Fruit fly (Drosophila melanogaster) whole organism, embryonic: ENCODE measurements around the gene CG3517.

ENCODE experiments used
- C15 ChIP-seq: fragments of 200-800 bp; sonication (Bioruptor generic); IDR thresholded peaks from 3 replicates; pipeline ENCODE4 v1.3.6; 2022; ENCODE audit warnings: missing biosample characterization, missing genetic modification characterization
- CG10654 ChIP-seq: fragments of 200-800 bp; sonication (Bioruptor generic); optimal IDR thresholded peaks from 2 replicates; lab custom pipeline; 2016; ENCODE audit warnings: missing biosample characterization, missing genetic modification characterization
- CG10959 ChIP-seq: fragments of 200-800 bp; sonication (Bioruptor generic); IDR thresholded peaks from 2 replicates; pipeline ENCODE4 v1.3.6; 2022; ENCODE audit warnings: missing biosample characterization, missing genetic modification characterization
- CG11247 ChIP-seq: fragments of 200-800 bp; sonication (Bioruptor generic); IDR thresholded peaks from 2 replicates; pipeline ENCODE4 v1.3.6; 2022; ENCODE audit warnings: missing biosample characterization, missing genetic modification characterization
- CG1647 ChIP-seq: fragments of 200-800 bp; sonication (Bioruptor generic); optimal IDR thresholded peaks from 3 replicates; lab custom pipeline; 2016; ENCODE audit warnings: missing biosample characterization, missing genetic modification characterization
- CG16863 ChIP-seq: fragments of 200-800 bp; sonication (Bioruptor generic); optimal IDR thresholded peaks from 3 replicates; lab custom pipeline; 2016; ENCODE audit warnings: missing biosample characterization, missing genetic modification characterization
- CG17802 ChIP-seq: fragments of 200-800 bp; sonication (Bioruptor generic); optimal IDR thresholded peaks from 2 replicates; lab custom pipeline; 2018; ENCODE audit warnings: missing biosample characterization, mild to moderate bottlenecking, missing genetic modification characterization, moderate library complexity
- CG1792 ChIP-seq: fragments of 200-800 bp; sonication (Bioruptor generic); optimal IDR thresholded peaks from 2 replicates; lab custom pipeline; 2016; ENCODE audit warnings: missing biosample characterization, missing genetic modification characterization
- CG30431 ChIP-seq: fragments of 200-800 bp; sonication (Bioruptor generic); optimal IDR thresholded peaks from 2 replicates; lab custom pipeline; 2017; ENCODE audit warnings: missing biosample characterization, missing genetic modification characterization
- CG3281 ChIP-seq: fragments of 200-800 bp; sonication (Bioruptor generic); optimal IDR thresholded peaks from 3 replicates; lab custom pipeline; 2017; ENCODE audit warnings: missing biosample characterization, mild to moderate bottlenecking, missing genetic modification characterization
- CG3407 ChIP-seq: fragments of 200-800 bp; sonication (Bioruptor generic); optimal IDR thresholded peaks from 2 replicates; lab custom pipeline; 2018; ENCODE audit warnings: missing biosample characterization, mild to moderate bottlenecking, missing genetic modification characterization
- CG3995 ChIP-seq: fragments of 200-800 bp; sonication (Bioruptor generic); optimal IDR thresholded peaks from 3 replicates; lab custom pipeline; 2016; ENCODE audit warnings: missing biosample characterization, missing genetic modification characterization
- CG6854 ChIP-seq: fragments of 200-800 bp; sonication (Bioruptor generic); optimal IDR thresholded peaks from 3 replicates; lab custom pipeline; 2017; ENCODE audit warnings: missing biosample characterization, mild to moderate bottlenecking, missing genetic modification characterization
- CG7357 ChIP-seq: fragments of 200-800 bp; sonication (Bioruptor generic); IDR thresholded peaks from 3 replicates; pipeline ENCODE4 v1.3.6; 2022; ENCODE audit warnings: missing biosample characterization, missing genetic modification characterization
- CG8089 ChIP-seq: fragments of 200-800 bp; sonication (Bioruptor generic); optimal IDR thresholded peaks from 3 replicates; lab custom pipeline; 2016; ENCODE audit warnings: missing biosample characterization, missing genetic modification characterization
- CHES-1-like ChIP-seq: fragments of 200-800 bp; sonication (Bioruptor generic); optimal IDR thresholded peaks from 2 replicates; lab custom pipeline; 2016; ENCODE audit warnings: missing biosample characterization, missing genetic modification characterization
- CoRest ChIP-seq: fragments of 200-800 bp; sonication (Bioruptor generic); optimal IDR thresholded peaks from 3 replicates; lab custom pipeline; 2018; ENCODE audit warnings: missing biosample characterization, mild to moderate bottlenecking, missing genetic modification characterization, moderate library complexity
- CrebB ChIP-seq: fragments of 200-800 bp; sonication (Bioruptor generic); optimal IDR thresholded peaks from 3 replicates; lab custom pipeline; 2018; ENCODE audit warnings: missing biosample characterization, mild to moderate bottlenecking, missing genetic modification characterization
- D ChIP-seq, 2 experiments: fragments of 200-800 bp in 1 of 2; fragments of >200 bp in 1 of 2; sonication (Bioruptor generic) in 1 of 2; optimal IDR thresholded peaks; 2 replicates in 1 of 2; 3 replicates in 1 of 2; lab custom pipeline; 2017; ENCODE audit warnings: mild to moderate bottlenecking in 1 of 2, missing biosample characterization in 1 of 2, missing genetic modification characterization in 1 of 2, missing genetic modification reagents in 1 of 2
- Dip2 ChIP-seq: fragments of 200-800 bp; sonication (Bioruptor generic); IDR thresholded peaks from 2 replicates; pipeline ENCODE4 v1.3.6; 2022; ENCODE audit warnings: missing biosample characterization, missing genetic modification characterization
- Dll ChIP-seq: fragments of 200-800 bp; sonication (Bioruptor generic); IDR thresholded peaks from 4 replicates; pipeline ENCODE4 v1.3.6; 2022; ENCODE audit warnings: missing biosample characterization, missing genetic modification characterization; ENCODE audit not compliant: partially characterized antibody
- HLH54F ChIP-seq: fragments of 200-800 bp; sonication (Bioruptor generic); optimal IDR thresholded peaks from 3 replicates; lab custom pipeline; 2016; ENCODE audit warnings: missing biosample characterization, missing genetic modification characterization
- Hr51 ChIP-seq, 2 experiments: fragments of 200-800 bp; sonication (Bioruptor generic); optimal IDR thresholded peaks; 2 replicates in 1 of 2; 3 replicates in 1 of 2; lab custom pipeline; 2016 to 2018; ENCODE audit warnings: missing biosample characterization in 2 of 2, missing genetic modification characterization in 2 of 2, mild to moderate bottlenecking in 1 of 2, moderate library complexity in 1 of 2
- Lhr ChIP-seq: fragments of 200-800 bp; sonication (Bioruptor generic); optimal IDR thresholded peaks from 3 replicates; lab custom pipeline; 2017; ENCODE audit warnings: mild to moderate bottlenecking, missing biosample characterization, missing genetic modification reagents, missing genetic modification characterization
- Med ChIP-seq: fragments of 200-800 bp; sonication (Bioruptor generic); peaks from one replicate; lab custom pipeline; 2016; ENCODE audit warnings: missing biosample characterization, missing genetic modification characterization, mild to moderate bottlenecking, inconsistent platforms, moderate library complexity
- Neu2 ChIP-seq: fragments of 200-800 bp; sonication (Bioruptor generic); optimal IDR thresholded peaks from 3 replicates; lab custom pipeline; 2016; ENCODE audit warnings: missing biosample characterization, missing genetic modification characterization, borderline replicate concordance
- Nf-YC ChIP-seq: fragments of 200-800 bp; optimal IDR thresholded peaks from 3 replicates; lab custom pipeline; 2019; ENCODE audit warnings: missing biosample characterization, mild to moderate bottlenecking, missing genetic modification characterization, moderate library complexity
- Pdp1 ChIP-seq, 2 experiments: fragments of 200-800 bp; sonication (Bioruptor generic); optimal IDR thresholded peaks; 3 replicates each; lab custom pipeline; 2016; ENCODE audit warnings: missing biosample characterization in 2 of 2, missing genetic modification characterization in 2 of 2, mild to moderate bottlenecking in 1 of 2, moderate library complexity in 1 of 2
- Rx ChIP-seq: fragments of 200-800 bp; sonication (Bioruptor generic); IDR thresholded peaks from 2 replicates; pipeline ENCODE4 v1.3.6; 2022; ENCODE audit warnings: missing biosample characterization, missing genetic modification characterization
- Sox100B ChIP-seq: fragments of 200-800 bp; sonication (Bioruptor generic); optimal IDR thresholded peaks from 3 replicates; lab custom pipeline; 2018; ENCODE audit warnings: missing biosample characterization, mild to moderate bottlenecking, missing genetic modification characterization
- Spps ChIP-seq: fragments of 200-800 bp; sonication (Bioruptor generic); optimal IDR thresholded peaks from 2 replicates; lab custom pipeline; 2018; ENCODE audit warnings: missing biosample characterization, mild to moderate bottlenecking, missing genetic modification characterization
- chinmo ChIP-seq: fragments of 200-800 bp; sonication (Bioruptor generic); IDR thresholded peaks from 4 replicates; pipeline ENCODE4 v1.3.6; 2022; ENCODE audit warnings: missing biosample characterization, missing genetic modification characterization; ENCODE audit not compliant: partially characterized antibody
- crp ChIP-seq, 2 experiments: fragments of 200-800 bp; sonication (Bioruptor generic); optimal IDR thresholded peaks; 2 replicates in 1 of 2; 3 replicates in 1 of 2; lab custom pipeline; 2017; ENCODE audit warnings: missing biosample characterization in 2 of 2, missing genetic modification characterization in 2 of 2, mild to moderate bottlenecking in 1 of 2, moderate library complexity in 1 of 2
- emc ChIP-seq: fragments of 200-800 bp; sonication (Bioruptor generic); optimal IDR thresholded peaks from 2 replicates; lab custom pipeline; 2016; ENCODE audit warnings: missing biosample characterization, missing genetic modification characterization
- fd64A ChIP-seq: fragments of 200-800 bp; sonication (Bioruptor generic); optimal IDR thresholded peaks from 3 replicates; lab custom pipeline; 2018; ENCODE audit warnings: missing biosample characterization, mild to moderate bottlenecking, missing genetic modification characterization
- fru ChIP-seq: fragments of >200 bp; optimal IDR thresholded peaks from 2 replicates; lab custom pipeline; 2017
- ind ChIP-seq: fragments of 200-800 bp; sonication (Bioruptor generic); optimal IDR thresholded peaks from 3 replicates; lab custom pipeline; 2016; ENCODE audit warnings: missing biosample characterization, missing genetic modification characterization
- jumu ChIP-seq: fragments of 200-800 bp; sonication (Bioruptor generic); optimal IDR thresholded peaks from 3 replicates; lab custom pipeline; 2016; ENCODE audit warnings: missing biosample characterization, missing genetic modification characterization
- ken ChIP-seq: fragments of 200-800 bp; sonication (Bioruptor generic); IDR thresholded peaks from 3 replicates; pipeline ENCODE4 v1.3.6; 2022; ENCODE audit warnings: missing biosample characterization, missing genetic modification characterization
- lbe ChIP-seq: fragments of 200-800 bp; sonication (Bioruptor generic); optimal IDR thresholded peaks from 2 replicates; lab custom pipeline; 2016; ENCODE audit warnings: missing biosample characterization, mild to moderate bottlenecking, missing genetic modification characterization
- nom ChIP-seq: fragments of 200-800 bp; sonication (Bioruptor generic); optimal IDR thresholded peaks from 2 replicates; lab custom pipeline; 2017; ENCODE audit warnings: missing biosample characterization, missing genetic modification characterization, mild to moderate bottlenecking, moderate library complexity, missing genetic modification reagents
- org-1 ChIP-seq: fragments of 200-800 bp; sonication (Bioruptor generic); optimal IDR thresholded peaks from 2 replicates; lab custom pipeline; 2017; ENCODE audit warnings: missing biosample characterization, missing genetic modification characterization
- otp ChIP-seq: fragments of 200-800 bp; sonication (Bioruptor generic); IDR thresholded peaks from 3 replicates; pipeline ENCODE4, ENCODE4 v1.3.6; 2022; ENCODE audit warnings: missing biosample characterization, missing genetic modification characterization
- pnt ChIP-seq: fragments of 200-800 bp; sonication (Bioruptor generic); optimal IDR thresholded peaks from 3 replicates; lab custom pipeline; 2016; ENCODE audit warnings: missing biosample characterization, missing genetic modification characterization
- run ChIP-seq: fragments of 200-800 bp; sonication (Bioruptor generic); optimal IDR thresholded peaks from 3 replicates; lab custom pipeline; 2018; ENCODE audit warnings: missing biosample characterization, mild to moderate bottlenecking, missing genetic modification characterization
- scrt ChIP-seq: fragments of 200-800 bp; sonication (Bioruptor generic); optimal IDR thresholded peaks from 2 replicates; lab custom pipeline; 2018; ENCODE audit warnings: missing biosample characterization, mild to moderate bottlenecking, missing genetic modification characterization, moderate library complexity
- tgo ChIP-seq: fragments of 200-800 bp; sonication (Bioruptor generic); IDR thresholded peaks from 3 replicates; pipeline ENCODE4 v1.3.6; 2022; ENCODE audit warnings: missing biosample characterization, missing genetic modification characterization
- twi ChIP-seq: fragments of 200-800 bp; optimal IDR thresholded peaks from 2 replicates; lab custom pipeline; 2019; ENCODE audit warnings: missing biosample characterization, mild to moderate bottlenecking, missing genetic modification characterization, moderate library complexity
- vnd ChIP-seq: fragments of 200-800 bp; sonication (Bioruptor generic); IDR thresholded peaks from 3 replicates; pipeline ENCODE4 v1.3.6; 2022; ENCODE audit warnings: missing biosample characterization, missing genetic modification characterization; ENCODE audit not compliant: partially characterized antibody
- zfh2 ChIP-seq: fragments of 200-800 bp; sonication (Bioruptor generic); optimal IDR thresholded peaks from 2 replicates; lab custom pipeline; 2016; ENCODE audit warnings: missing biosample characterization, missing genetic modification characterization

Gene CG3517

DNA sequence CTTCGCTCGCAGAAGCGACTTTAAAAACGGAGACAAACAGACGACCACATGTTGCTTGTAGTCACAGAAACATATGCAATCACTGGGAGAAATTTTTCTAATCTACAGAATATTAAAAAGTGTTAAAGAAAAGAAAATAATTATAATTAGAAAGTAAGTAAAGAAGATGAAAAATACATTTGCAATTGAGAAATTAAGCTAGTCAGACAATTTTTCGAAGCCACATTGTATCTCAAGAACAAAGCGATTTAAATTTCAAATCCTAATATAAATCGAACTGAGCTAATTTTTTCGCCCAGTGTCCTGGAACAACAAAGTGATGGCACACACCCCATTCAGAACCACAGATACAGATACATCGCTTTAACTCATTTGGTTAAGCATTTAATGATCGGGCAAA, 40.3 kb upstream of the CG3517 start (continued):
- TF ChIP-seq CG30431, result peak; percentile 43
- no peak for TF ChIP-seq Nf-YC (tag; lab: Kevin White, UChicago)
- TF ChIP-seq HLH54F, result no peak
- TF ChIP-seq crp (GFP tag; optimal IDR thresholded peaks at IDR 0.05; lab: Kevin White, UChicago), result peak in 1 of 2 experiments; percentile 2
- peak; percentile 17 for TF ChIP-seq CG10654
- peak; percentile 27 for TF ChIP-seq CG3281 (GFP tag; lab: Kevin White, UChicago)
- peak; percentile 47 for TF ChIP-seq ind (GFP tag; lab: Kevin White, UChicago)
- TF ChIP-seq Hr51 (GFP tag; optimal IDR thresholded peaks at IDR 0.05; lab: Kevin White, UChicago), result peak in 1 of 2 experiments; percentile 46
- no peak for TF ChIP-seq CG8089 (GFP tag; lab: Kevin White, UChicago)
- no peak for TF ChIP-seq zfh2 (GFP tag; lab: Kevin White, UChicago)
- no peak for TF ChIP-seq Neu2 (GFP tag; lab: Kevin White, UChicago)
- peak; percentile 7 for TF ChIP-seq run (tag; lab: Kevin White, UChicago)
- peak; percentile 1 for TF ChIP-seq jumu (GFP tag; lab: Kevin White, UChicago)
- TF ChIP-seq CG11247, result no peak
- peak; percentile 22 for TF ChIP-seq Lhr (GFP tag; lab: Kevin White, UChicago)
- no peak for TF ChIP-seq fru (lab: Kevin White, UChicago)
- TF ChIP-seq otp (GFP tag; lab: Robert Waterston, UW), result peak; percentile 30; the same call in 1 of the 3 replicates
- TF ChIP-seq emc, result no peak
- peak; percentile 42 for TF ChIP-seq org-1 (GFP tag; lab: Kevin White, UChicago)
- TF ChIP-seq CG16863 (GFP tag; lab: Kevin White, UChicago), result no peak
- no peak for TF ChIP-seq lbe (GFP tag; lab: Kevin White, UChicago)
- peak; percentile 54 for TF ChIP-seq scrt (GFP tag; lab: Kevin White, UChicago)
- TF ChIP-seq D (optimal IDR thresholded peaks at IDR 0.05; lab: Kevin White, UChicago), result no peak
- peak; percentile 78 for TF ChIP-seq D (GFP tag; optimal IDR thresholded peaks at IDR 0.05; lab: Kevin White, UChicago)
- TF ChIP-seq CG1792 (GFP tag; lab: Kevin White, UChicago), result no peak
- TF ChIP-seq tgo (GFP tag; lab: Robert Waterston, UW), result peak; percentile 45; the same call in 1 of the 3 replicates
- no peak for TF ChIP-seq fd64A
- TF ChIP-seq Med, result peak; percentile 64
- peak; percentile 37 for TF ChIP-seq pnt (GFP tag; lab: Kevin White, UChicago)
- peak; percentile 72 for TF ChIP-seq CoRest
- TF ChIP-seq CG17802, result peak; percentile 31
- no peak for TF ChIP-seq C15
- peak; percentile 15 to 33 for TF ChIP-seq Pdp1 (GFP tag; optimal IDR thresholded peaks at IDR 0.05; lab: Kevin White, UChicago)
- no peak for TF ChIP-seq Rx (GFP tag; lab: Robert Waterston, UW)
- TF ChIP-seq CG3407 (GFP tag; lab: Kevin White, UChicago), result peak; percentile 38
- no peak for TF ChIP-seq CG6854
- TF ChIP-seq CG1647, result peak; percentile 7
- TF ChIP-seq CG10959 (GFP tag; lab: Robert Waterston, UW), result peak; percentile 47; the same call in 1 of the 2 replicates
- no peak for TF ChIP-seq Dip2
- TF ChIP-seq CG7357 (GFP tag; lab: Robert Waterston, UW), result peak; percentile 41; the same call in 1 of the 3 replicates
- no peak for TF ChIP-seq ken (GFP tag; lab: Robert Waterston, UW)
- no peak for TF ChIP-seq Dll (GFP tag; lab: Robert Waterston, UW)
- no peak for TF ChIP-seq vnd (GFP tag; lab: Robert Waterston, UW)
- no peak for TF ChIP-seq chinmo (GFP tag; lab: Robert Waterston, UW)
- no peak for TF ChIP-seq CG3995 (GFP tag; lab: Kevin White, UChicago)
- TF ChIP-seq nom (GFP tag; lab: Kevin White, UChicago), result no peak
- no peak for TF ChIP-seq CrebB (tag; lab: Kevin White, UChicago)
- TF ChIP-seq Spps (tag; lab: Kevin White, UChicago), result peak; percentile 85
- TF ChIP-seq CHES-1-like (GFP tag; lab: Kevin White, UChicago), result no peak
- TF ChIP-seq Sox100B (GFP tag; lab: Kevin White, UChicago), result peak; percentile 64
- TF ChIP-seq twi (tag; lab: Kevin White, UChicago), result peak; percentile 92
